Worm (Caenorhabditis elegans) whole organism, young adult: ENCODE data around the gene tag-52.

Source experiments
- ama-1 ChIP-seq, 3 experiments: fragments of 150-350 bp in 1 of 3; sonication (generic microtip) in 2 of 3; optimal IDR thresholded peaks; 2 replicates each; lab custom pipeline; 2014 to 2018; ENCODE audit warnings: missing biosample characterization in 2 of 3, missing genetic modification characterization in 2 of 3, missing genetic modification reagents in 2 of 3
- dpl-1 ChIP-seq: fragments of 150-350 bp; optimal IDR thresholded peaks from 2 replicates; lab custom pipeline; 2014; ENCODE audit warnings: missing biosample characterization, missing genetic modification reagents, missing genetic modification characterization
- nhr-90 ChIP-seq: sonication (generic microtip); optimal IDR thresholded peaks from 2 replicates; lab custom pipeline; 2016; ENCODE audit warnings: missing genotype, mild to moderate bottlenecking, missing genetic modification characterization, missing compliant biosample characterization
- unc-130 ChIP-seq: sonication (generic microtip); optimal IDR thresholded peaks from 2 replicates; lab custom pipeline; 2016; ENCODE audit warnings: missing genetic modification reagents, missing genetic modification characterization, missing compliant biosample characterization
- unc-62 ChIP-seq: fragments of 150-350 bp; optimal IDR thresholded peaks from 2 replicates; lab custom pipeline; 2014; ENCODE audit warnings: missing biosample characterization, missing genetic modification reagents, missing genetic modification characterization

DNA sequence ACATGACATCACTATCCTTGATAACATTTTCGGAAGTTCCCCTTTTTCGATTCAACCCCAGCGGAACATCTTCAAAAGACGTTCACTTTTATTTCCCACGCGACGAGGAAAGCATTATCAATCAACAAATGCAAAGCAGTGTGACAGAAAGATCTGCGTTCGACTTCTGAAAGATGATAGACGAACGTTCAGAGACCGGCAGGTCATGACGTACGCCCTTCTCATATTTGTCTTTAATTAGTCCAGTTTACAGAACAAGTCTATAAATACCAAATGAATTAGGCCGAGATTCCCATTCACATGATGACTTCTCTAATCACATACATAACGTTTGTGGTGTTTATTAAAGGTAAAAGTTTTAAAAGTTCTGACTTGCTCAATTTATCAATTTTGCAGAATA is 23.7 kb downstream of the tag-52 start, which contains the start of gene R11G1.11:
- TF ChIP-seq dpl-1 (GFP tag; lab: Kevin White, UChicago) (no peak), unc-130 (GFP tag; lab: Kevin White, UChicago) (no peak), unc-62 (GFP tag; lab: Kevin White, UChicago) (no peak), ama-1 (optimal IDR thresholded peaks at IDR 0.05; lab: Kevin White, UChicago) (no peak), ama-1 (GFP tag; optimal IDR thresholded peaks at IDR 0.05; lab: Kevin White, UChicago) (no peak), nhr-90 (tag; lab: Kevin White, UChicago) (no peak)
